Worm (Caenorhabditis elegans): ENCODE measurements around the gene F21H7.5.
A peak's percentile ranks its signal among the peaks of the same experiment; 100 is the strongest.

Gene F21H7.5

ce11 chrV:16202618-16203017 lies 34.7 kb upstream of the F21H7.5 start, which contains the start of gene F11A5.18:
TSS of gene F11A5.18 (plus strand) at chrV:16202918.
- no peak for TF ChIP-seq blmp-1 (tag; optimal IDR thresholded peaks at IDR 0.05; ENCODE audit: insufficient read depth)
- no peak for TF ChIP-seq ceh-16 (tag; optimal IDR thresholded peaks at IDR 0.05)
- no peak for TF ChIP-seq lin-11 (tag; optimal IDR thresholded peaks at IDR 0.05)
- TF ChIP-seq aly-2 (tag; optimal IDR thresholded peaks at IDR 0.05) = no peak
- no peak for TF ChIP-seq gmeb-1 (tag; optimal IDR thresholded peaks at IDR 0.05)
- no peak for TF ChIP-seq lsy-2 (tag; optimal IDR thresholded peaks at IDR 0.05)
- TF ChIP-seq mbf-1 (tag; optimal IDR thresholded peaks at IDR 0.05) = no peak
- TF ChIP-seq ama-1 (optimal IDR thresholded peaks at IDR 0.05) = no peak
- TF ChIP-seq unc-39 (tag; optimal IDR thresholded peaks at IDR 0.05) = no peak

DNA sequence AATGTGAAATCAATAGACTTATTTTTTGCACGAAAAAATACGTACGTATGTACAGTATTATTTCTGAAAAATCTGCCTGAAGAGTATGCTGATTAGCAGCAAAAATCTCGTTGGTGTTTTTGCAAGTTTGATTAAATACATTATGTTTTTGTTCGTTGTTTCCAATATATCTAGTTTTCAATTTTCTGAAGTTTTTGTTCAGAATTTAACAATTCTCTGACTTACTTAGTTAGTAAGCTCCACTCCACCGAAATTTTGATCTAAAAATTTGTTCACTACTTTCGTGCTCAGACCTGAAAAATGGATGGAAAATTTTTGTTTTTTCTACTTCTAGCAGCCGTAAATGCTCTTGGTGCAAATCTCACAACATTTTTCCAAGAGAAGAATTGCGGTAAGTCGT lies 32.4 kb upstream of the F21H7.5 start, which contains the start of gene irld-26:
Gene irld-26 (plus strand): TSS at position 301 of the 400 bp plus-strand sequence.
- no peak for TF ChIP-seq F13H6.1 (tag; optimal IDR thresholded peaks at IDR 0.05)
- no peak for TF ChIP-seq nhr-77 (tag; optimal IDR thresholded peaks at IDR 0.05)
- TF ChIP-seq zag-1 (tag; optimal IDR thresholded peaks at IDR 0.05) = no peak
- no peak for TF ChIP-seq dmd-4 (tag; optimal IDR thresholded peaks at IDR 0.05)
- no peak for TF ChIP-seq elt-1 (tag; optimal IDR thresholded peaks at IDR 0.05)
- no peak for TF ChIP-seq ztf-11 (tag; optimal IDR thresholded peaks at IDR 0.05)
- TF ChIP-seq Y55F3AM.14 (GFP tag; optimal IDR thresholded peaks at IDR 0.05) = no peak
- no peak for TF ChIP-seq snpc-4 (tag; optimal IDR thresholded peaks at IDR 0.05)
- TF ChIP-seq peb-1 (tag; optimal IDR thresholded peaks at IDR 0.05) = no peak
- TF ChIP-seq nhr-11 (tag; optimal IDR thresholded peaks at IDR 0.05) = no peak
- no peak for TF ChIP-seq nhr-25 (tag; optimal IDR thresholded peaks at IDR 0.05)
- no peak for TF ChIP-seq C34F6.9 (tag; optimal IDR thresholded peaks at IDR 0.05)
- no peak for TF ChIP-seq mdl-1 (tag; optimal IDR thresholded peaks at IDR 0.05)
- no peak for TF ChIP-seq lin-39 (tag; optimal IDR thresholded peaks at IDR 0.05)
- no peak for TF ChIP-seq mbf-1 (tag; optimal IDR thresholded peaks at IDR 0.05)
- no peak for TF ChIP-seq ceh-16 (tag; optimal IDR thresholded peaks at IDR 0.05)

DNA sequence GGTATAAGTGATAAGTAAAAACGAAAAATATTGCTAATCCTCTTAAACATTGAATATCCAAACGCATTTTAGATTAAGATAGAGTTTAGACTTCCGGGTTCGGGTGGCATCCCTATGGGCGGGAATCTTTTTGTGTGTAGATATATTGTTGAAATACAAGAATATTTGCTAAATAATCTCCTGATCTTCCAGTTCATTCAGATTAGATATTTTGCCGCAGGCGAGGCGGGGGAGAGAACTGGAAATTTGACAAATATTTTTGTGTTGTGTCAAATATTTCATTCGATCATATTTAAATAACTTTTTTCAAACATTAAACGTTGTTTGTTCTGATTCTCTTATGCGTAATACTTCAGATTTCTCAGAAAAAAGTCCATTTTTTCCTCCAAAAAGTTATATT lies 27.5 kb upstream of the F21H7.5 start, which contains the start of gene oac-15:
Gene oac-15 (minus strand): TSS at position 101 of the 400 bp plus-strand sequence.
- TF ChIP-seq ama-1 (optimal IDR thresholded peaks at IDR 0.05) (no peak), nhr-25 (tag; optimal IDR thresholded peaks at IDR 0.05) (no peak), sem-4 (tag; optimal IDR thresholded peaks at IDR 0.05) (no peak), peb-1 (tag; optimal IDR thresholded peaks at IDR 0.05) (no peak), mab-5 (tag; optimal IDR thresholded peaks at IDR 0.05) (no peak), aly-2 (tag; optimal IDR thresholded peaks at IDR 0.05) (no peak), egl-27 (tag; optimal IDR thresholded peaks at IDR 0.05) (no peak)

- no peak for TF ChIP-seq F13H6.1 (tag; optimal IDR thresholded peaks at IDR 0.05)
- TF ChIP-seq elt-1 (tag; optimal IDR thresholded peaks at IDR 0.05) = no peak
Observed at ce11 chrV:16210257-16211002, 26.9 kb upstream of the F21H7.5 start, which contains the start of gene F11A5.16. TSS of gene F11A5.16 (plus strand) at chrV:16210952.

DNA sequence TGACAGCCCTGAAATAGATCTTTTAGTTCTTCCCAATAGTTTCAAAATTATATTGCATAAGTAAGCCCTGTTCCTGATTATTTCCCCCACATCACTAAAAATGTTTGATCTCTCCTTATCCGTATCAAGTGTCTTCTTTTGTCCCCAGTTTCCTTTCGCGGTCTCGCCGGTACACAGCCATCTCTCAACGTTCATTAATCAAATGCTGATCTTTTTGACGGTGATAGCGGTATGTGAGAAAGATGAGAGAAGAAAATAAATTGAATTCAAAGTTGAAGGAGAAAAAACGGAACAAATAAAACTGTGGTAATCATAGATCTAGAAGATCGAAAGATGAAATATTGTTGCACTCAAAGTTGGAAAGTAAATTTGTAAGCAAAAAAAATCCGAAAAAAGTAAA lies 25.6 kb upstream of the F21H7.5 start:
- TF ChIP-seq unc-39 (tag; optimal IDR thresholded peaks at IDR 0.05) = no peak
- TF ChIP-seq nhr-129 (tag; optimal IDR thresholded peaks at IDR 0.05) = no peak
- TF ChIP-seq nhr-21 (tag; optimal IDR thresholded peaks at IDR 0.05) = peak; percentile 61
- peak; percentile 76 for TF ChIP-seq sma-9 (GFP tag; optimal IDR thresholded peaks at IDR 0.05)
- TF ChIP-seq sma-9 (tag; optimal IDR thresholded peaks at IDR 0.05) = no peak
- no peak for TF ChIP-seq lin-13 (GFP tag; optimal IDR thresholded peaks at IDR 0.05)

- TF ChIP-seq mdl-1 (tag; optimal IDR thresholded peaks at IDR 0.05) (peak in 1 of 2 experiments; percentile 3), C34F6.9 (tag; optimal IDR thresholded peaks at IDR 0.05) (no peak), sma-3 (GFP tag; optimal IDR thresholded peaks at IDR 0.05) (peak; percentile 36), alr-1 (tag; optimal IDR thresholded peaks at IDR 0.05) (no peak), lin-13 (GFP tag; optimal IDR thresholded peaks at IDR 0.05) (no peak), blmp-1 (tag; optimal IDR thresholded peaks at IDR 0.05; ENCODE audit: insufficient read depth) (peak; percentile 49), gmeb-1 (tag; optimal IDR thresholded peaks at IDR 0.05) (peak; percentile 27), sma-9 (GFP tag; optimal IDR thresholded peaks at IDR 0.05) (peak; percentile 91), sma-9 (tag; optimal IDR thresholded peaks at IDR 0.05) (no peak), elt-1 (tag; optimal IDR thresholded peaks at IDR 0.05) (no peak), nhr-21 (tag; optimal IDR thresholded peaks at IDR 0.05) (peak; percentile 81), crh-2 (tag; optimal IDR thresholded peaks at IDR 0.05) (peak; percentile 5), Y55F3AM.14 (GFP tag; optimal IDR thresholded peaks at IDR 0.05) (peak; percentile 14), egl-27 (tag; optimal IDR thresholded peaks at IDR 0.05) (peak; percentile 0), unc-55 (GFP tag; optimal IDR thresholded peaks at IDR 0.05) (no peak), nhr-25 (tag; optimal IDR thresholded peaks at IDR 0.05) (peak; percentile 45), nhr-11 (tag; optimal IDR thresholded peaks at IDR 0.05) (no peak), skn-1 (tag; optimal IDR thresholded peaks at IDR 0.05) (no peak)
Observed at ce11 chrV:16213323-16213722, 24.0 kb upstream of the F21H7.5 start.

Data from whole organism, L2 larva.